Worm (Caenorhabditis elegans): ENCODE results near the gene srh-136.

DNA sequence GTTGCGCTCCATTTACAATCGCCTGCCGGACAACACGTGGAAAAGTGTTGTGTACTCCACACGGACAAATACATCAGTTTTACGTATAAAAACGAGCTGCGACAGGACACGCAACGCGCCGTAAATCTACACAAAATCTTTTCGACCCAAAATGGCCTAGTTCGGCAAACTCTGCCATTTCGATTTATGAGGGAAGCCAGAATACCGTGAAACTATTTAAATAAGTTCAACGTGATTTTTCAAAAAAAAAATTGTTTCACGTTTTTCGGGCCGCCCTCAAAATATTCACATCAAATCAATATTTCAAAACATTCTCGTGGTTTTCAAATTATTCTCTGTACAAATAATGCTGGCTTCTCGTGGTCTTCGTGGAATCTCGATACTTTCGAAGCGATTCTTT is 29.5 kb upstream of the srh-136 start, which contains the start of gene F36D3.8:
- TF ChIP-seq ama-1 (optimal IDR thresholded peaks at IDR 0.05) (no peak), tbx-11 (GFP tag; IDR thresholded peaks at IDR 0.05) (no peak), aly-1 (tag; optimal IDR thresholded peaks at IDR 0.05) (no peak), pes-1 (GFP tag; IDR thresholded peaks at IDR 0.05) (no peak)

Measured in whole organism, early embryonic.